Fruit fly (Drosophila melanogaster): ENCODE measurements around the gene Brd8.

Gene Brd8

dm6 chr3R:29219948-29220347 lies 3.3 kb upstream of the Brd8 start, which contains the start of gene eEF1gamma (continued):
- TF ChIP-seq NFAT (GFP tag; IDR thresholded peaks at IDR 0.05) = peak; percentile 97
- no peak for TF ChIP-seq br (optimal IDR thresholded peaks at IDR 0.05)
- TF ChIP-seq Atf6 (GFP tag; IDR thresholded peaks at IDR 0.05) = peak; percentile 94
- peak; percentile 60 for TF ChIP-seq CG31388 (GFP tag; optimal IDR thresholded peaks at IDR 0.05)
- TF ChIP-seq fd102C (GFP tag; optimal IDR thresholded peaks at IDR 0.05) = peak; percentile 93
- peak; percentile 89 for TF ChIP-seq rib (GFP tag; IDR thresholded peaks at IDR 0.05)
- TF ChIP-seq CG32767 (GFP tag; IDR thresholded peaks at IDR 0.05) = peak; percentile 90
- peak; percentile 56; the same call in 2 of the 3 replicates for TF ChIP-seq CG7357 (GFP tag; IDR thresholded peaks at IDR 0.05)
- peak; percentile 94 for TF ChIP-seq stc (GFP tag; IDR thresholded peaks at IDR 0.05)
- TF ChIP-seq CG7987 (GFP tag; optimal IDR thresholded peaks at IDR 0.05) = peak; percentile 99
- peak; percentile 94 for TF ChIP-seq CG12236 (GFP tag; optimal IDR thresholded peaks at IDR 0.05)
- TF ChIP-seq HmgD (GFP tag; optimal IDR thresholded peaks at IDR 0.05) = peak; percentile 90
- TF ChIP-seq CG3847 (GFP tag; IDR thresholded peaks at IDR 0.05) = peak; percentile 93
- peak; percentile 92 for TF ChIP-seq CG30431 (GFP tag; optimal IDR thresholded peaks at IDR 0.05)
- TF ChIP-seq CG12104 (GFP tag; optimal IDR thresholded peaks at IDR 0.05) = peak; percentile 97
- TF ChIP-seq NC2β (GFP tag; optimal IDR thresholded peaks at IDR 0.05) = peak; percentile 99
- TF ChIP-seq B-H2 (GFP tag; optimal IDR thresholded peaks at IDR 0.05) = peak; percentile 96
- peak; percentile 95 for TF ChIP-seq CG2116 (GFP tag; optimal IDR thresholded peaks at IDR 0.05)
- TF ChIP-seq Nf-YB (GFP tag; optimal IDR thresholded peaks at IDR 0.05) = peak; percentile 83
- no peak for TF ChIP-seq Dfd (GFP tag; optimal IDR thresholded peaks at IDR 0.05)
- TF ChIP-seq CG11093 (GFP tag; IDR thresholded peaks at IDR 0.05) = peak; percentile 53; the same call in 1 of the 3 replicates
- peak; percentile 94 for TF ChIP-seq sima (GFP tag; optimal IDR thresholded peaks at IDR 0.05)
- peak; percentile 89 for TF ChIP-seq grau (tag; optimal IDR thresholded peaks at IDR 0.05)
- TF ChIP-seq CG12071 (GFP tag; optimal IDR thresholded peaks at IDR 0.05) = peak; percentile 97
- peak; percentile 88 for TF ChIP-seq CG8924 (tag; optimal IDR thresholded peaks at IDR 0.05)
- peak; percentile 99 for TF ChIP-seq YL-1 (GFP tag; optimal IDR thresholded peaks at IDR 0.05)
- peak; percentile 87 for TF ChIP-seq zfh2 (GFP tag; optimal IDR thresholded peaks at IDR 0.05)
- peak; percentile 93 for TF ChIP-seq fd3F (GFP tag; optimal IDR thresholded peaks at IDR 0.05)
- TF ChIP-seq CTCF (GFP tag; optimal IDR thresholded peaks at IDR 0.05) = peak; percentile 72
- peak; percentile 89 for TF ChIP-seq wdn (GFP tag; IDR thresholded peaks at IDR 0.05)
- TF ChIP-seq Max (GFP tag; optimal IDR thresholded peaks at IDR 0.05) = peak; percentile 96
- TF ChIP-seq CG16813 (GFP tag; IDR thresholded peaks at IDR 0.05; ENCODE audit: partially characterized antibody) = peak; percentile 94
- TF ChIP-seq CG9215 (GFP tag; IDR thresholded peaks at IDR 0.05) = peak; percentile 76
- peak; percentile 92 for TF ChIP-seq CG6689 (GFP tag; IDR thresholded peaks at IDR 0.05)
- TF ChIP-seq sens (GFP tag) = peak; percentile 99
- peak; percentile 93 for TF ChIP-seq C15 (GFP tag; IDR thresholded peaks at IDR 0.05)
- TF ChIP-seq Hr39 (optimal IDR thresholded peaks at IDR 0.05) = no peak
- peak; percentile 95 for TF ChIP-seq CG10431 (GFP tag; optimal IDR thresholded peaks at IDR 0.05)
- TF ChIP-seq CG31441 (GFP tag; IDR thresholded peaks at IDR 0.05) = peak; percentile 95
- TF ChIP-seq CG4854 (GFP tag; optimal IDR thresholded peaks at IDR 0.05) = peak; percentile 94
- TF ChIP-seq Side (GFP tag; optimal IDR thresholded peaks at IDR 0.05) = peak; percentile 97
- peak; percentile 77 for TF ChIP-seq psq (GFP tag; optimal IDR thresholded peaks at IDR 0.05)
- TF ChIP-seq az2 (GFP tag; optimal IDR thresholded peaks at IDR 0.05) = peak; percentile 84
- peak; percentile 89 for TF ChIP-seq dmrt99B (tag; optimal IDR thresholded peaks at IDR 0.05)
- TF ChIP-seq CG4328 (GFP tag; optimal IDR thresholded peaks at IDR 0.05) = peak; percentile 97
- TF ChIP-seq CG11398 (GFP tag; optimal IDR thresholded peaks at IDR 0.05) = peak; percentile 97
- peak; percentile 77; the same call in 1 of the 2 replicates for TF ChIP-seq Taf1 (GFP tag; IDR thresholded peaks at IDR 0.05)
- peak; percentile 93 for TF ChIP-seq tgo (GFP tag; IDR thresholded peaks at IDR 0.05)
- no peak for TF ChIP-seq Hmx (GFP tag; optimal IDR thresholded peaks at IDR 0.05)
- peak; percentile 86; the same call in 1 of the 2 replicates for TF ChIP-seq CG42726 (GFP tag; IDR thresholded peaks at IDR 0.05; ENCODE audit: partially characterized antibody)
- TF ChIP-seq CG2678 (tag; optimal IDR thresholded peaks at IDR 0.05) = peak; percentile 89
- TF ChIP-seq Stat92E (GFP tag; optimal IDR thresholded peaks at IDR 0.05) = peak in 1 of 3 experiments; percentile 71
- peak; percentile 97 for TF ChIP-seq gce (GFP tag; IDR thresholded peaks at IDR 0.05)
